Worm (Caenorhabditis elegans): ENCODE results near the gene eral-1.

ce11 chrII:9600022-9600722, 10.6 kb upstream of the eral-1 start:
- TF ChIP-seq mel-28 (tag; optimal IDR thresholded peaks at IDR 0.05; ENCODE audit: borderline replicate concordance) (no peak), ccch-3 (GFP tag; optimal IDR thresholded peaks at IDR 0.05) (no peak), snpc-4 (GFP tag; optimal IDR thresholded peaks at IDR 0.05) (no peak), snpc-4 (tag; optimal IDR thresholded peaks at IDR 0.05) (no peak), ceh-100 (GFP tag; IDR thresholded peaks at IDR 0.05) (no peak), attf-3 (GFP tag; conservative IDR thresholded peaks at IDR 0.05) (no peak), ama-1 (optimal IDR thresholded peaks at IDR 0.05) (no peak), ama-1 (GFP tag; optimal IDR thresholded peaks at IDR 0.05) (no peak), sdz-38 (tag; optimal IDR thresholded peaks at IDR 0.05) (no peak), ceh-27 (GFP tag; optimal IDR thresholded peaks at IDR 0.05) (no peak), lir-1 (GFP tag; conservative IDR thresholded peaks at IDR 0.05) (no peak), B0336.3 (GFP tag; IDR thresholded peaks at IDR 0.05) (no peak)

Data from whole organism, young adult.